Worm (Caenorhabditis elegans) whole organism, mixed stage, embryonic: Measurements from ENCODE around the gene clec-34.

Source experiments
- cnd-1 ChIP-seq: fragments of 200-800 bp; sonication (Bioruptor generic); optimal IDR thresholded peaks from 2 replicates; lab custom pipeline; 2018; ENCODE audit warnings: mild to moderate bottlenecking, missing genetic modification characterization, missing compliant biosample characterization
- snpc-4 ChIP-seq: fragments of 150-350 bp; optimal IDR thresholded peaks from 2 replicates; lab custom pipeline; 2014; ENCODE audit warnings: missing biosample characterization, missing genetic modification characterization

DNA sequence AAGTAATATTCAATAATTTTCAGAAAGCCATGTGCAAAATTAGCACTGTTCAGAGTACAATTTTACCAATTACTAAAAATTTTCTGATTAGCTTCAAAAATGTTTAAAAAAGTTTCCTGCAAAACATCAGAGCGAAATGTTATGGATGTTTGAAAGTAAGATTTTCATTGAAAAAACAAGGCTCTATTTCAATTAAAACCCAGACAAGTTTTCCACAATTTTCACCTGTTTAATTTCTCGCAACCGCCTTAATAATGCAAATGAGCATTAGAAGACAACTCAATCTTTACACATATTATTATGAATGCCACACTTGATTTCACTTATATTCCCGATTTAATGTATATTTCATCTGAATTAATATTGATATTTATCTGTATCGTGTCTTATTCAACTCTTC lies 41.0 kb upstream of the clec-34 start, which contains the start of gene srz-101:
- no peak for TF ChIP-seq snpc-4 (tag; lab: Kevin White, UChicago)
- no peak for TF ChIP-seq cnd-1 (tag; lab: Kevin White, UChicago)
